Fruit fly (Drosophila melanogaster) whole organism, pupa: ENCODE measurements around the gene nmo.
A peak's percentile ranks its signal among the peaks of the same experiment; 100 is the strongest.

Experiments used
- CG12605 ChIP-seq: fragments of 200-800 bp; sonication (Bioruptor generic); IDR thresholded peaks from 2 replicates; pipeline ENCODE4 v1.3.6; 2022; ENCODE audit warnings: missing biosample characterization, missing genetic modification characterization
- CG15710 ChIP-seq: fragments of 200-800 bp; sonication (Bioruptor generic); optimal IDR thresholded peaks from 2 replicates; lab custom pipeline; 2018; ENCODE audit warnings: missing biosample characterization, mild to moderate bottlenecking, missing genetic modification characterization, moderate library complexity
- CG32121 ChIP-seq: fragments of 200-800 bp; sonication (Bioruptor generic); IDR thresholded peaks from 2 replicates; pipeline ENCODE4 v1.3.6; 2022; ENCODE audit warnings: missing biosample characterization, missing genetic modification characterization
- CG8159 ChIP-seq: fragments of 200-800 bp; sonication (Bioruptor generic); optimal IDR thresholded peaks from 3 replicates; lab custom pipeline; 2018; ENCODE audit warnings: missing biosample characterization, mild to moderate bottlenecking, missing genetic modification characterization, moderate library complexity
- CG9948 ChIP-seq: fragments of 200-800 bp; sonication (Bioruptor generic); optimal IDR thresholded peaks from 2 replicates; lab custom pipeline; 2018; ENCODE audit warnings: missing biosample characterization, mild to moderate bottlenecking, missing genetic modification characterization, moderate library complexity
- D1 ChIP-seq: fragments of 200-800 bp; sonication (Bioruptor generic); optimal IDR thresholded peaks from 2 replicates; lab custom pipeline; 2018; ENCODE audit warnings: missing biosample characterization, mild to moderate bottlenecking, missing genetic modification characterization, moderate library complexity
- EcR ChIP-seq: fragments of 200-800 bp; sonication (Bioruptor generic); optimal IDR thresholded peaks from 3 replicates; lab custom pipeline; 2019; ENCODE audit warnings: missing biosample characterization, missing genetic modification characterization, mild to moderate bottlenecking, moderate library complexity, missing genetic modification reagents
- fd96Ca ChIP-seq: fragments of 200-800 bp; sonication (Bioruptor generic); IDR thresholded peaks from 3 replicates; pipeline ENCODE4 v1.3.6; 2022; ENCODE audit warnings: missing biosample characterization, missing genetic modification characterization

- TF ChIP-seq CG12605 (no peak), CG8159 (tag; lab: Kevin White, UChicago) (peak; percentile 72), D1 (tag; lab: Kevin White, UChicago) (no peak), EcR (GFP tag; lab: Kevin White, UChicago) (no peak), fd96Ca (no peak), CG32121 (GFP tag; lab: Robert Waterston, UW) (no peak), CG15710 (tag; lab: Kevin White, UChicago) (peak; percentile 40), CG9948 (tag; lab: Kevin White, UChicago) (peak; percentile 60)
Observed at dm6 chr3L:8013001-8013864, 34.4 kb downstream of the nmo start.
